Fruit fly (Drosophila melanogaster) whole organism, prepupa: ENCODE results near the gene yps.

Experiments
- CG6854 ChIP-seq: fragments of 200-800 bp; sonication (Bioruptor generic); optimal IDR thresholded peaks from 2 replicates; lab custom pipeline; 2017; ENCODE audit warnings: missing biosample characterization, mild to moderate bottlenecking, missing genetic modification characterization
- CG7368 ChIP-seq: fragments of 200-800 bp; sonication (Bioruptor generic); optimal IDR thresholded peaks from 3 replicates; lab custom pipeline; 2016; ENCODE audit warnings: missing biosample characterization, missing genetic modification characterization
- CG8632 ChIP-seq: fragments of 200-800 bp; sonication (Bioruptor generic); optimal IDR thresholded peaks from 3 replicates; lab custom pipeline; 2016; ENCODE audit warnings: missing biosample characterization, missing genetic modification characterization
- Gug ChIP-seq: fragments of 200-800 bp; sonication (Bioruptor generic); IDR thresholded peaks from 2 replicates; pipeline ENCODE4 v1.3.6; 2022; ENCODE audit warnings: missing biosample characterization, missing genetic modification characterization
- Hr39 ChIP-seq: fragments of 200-800 bp; sonication (Bioruptor generic); optimal IDR thresholded peaks from 2 replicates; lab custom pipeline; 2016; ENCODE audit warnings: missing biosample characterization, missing genetic modification characterization
- Smox ChIP-seq: fragments of 200-800 bp; sonication (Bioruptor generic); optimal IDR thresholded peaks from 3 replicates; lab custom pipeline; 2016; ENCODE audit warnings: missing biosample characterization, missing genetic modification characterization
- fkh ChIP-seq: fragments of 200-800 bp; sonication (Bioruptor generic); optimal IDR thresholded peaks from 3 replicates; lab custom pipeline; 2017; ENCODE audit warnings: missing biosample characterization, mild to moderate bottlenecking, missing genetic modification characterization, moderate library complexity

DNA sequence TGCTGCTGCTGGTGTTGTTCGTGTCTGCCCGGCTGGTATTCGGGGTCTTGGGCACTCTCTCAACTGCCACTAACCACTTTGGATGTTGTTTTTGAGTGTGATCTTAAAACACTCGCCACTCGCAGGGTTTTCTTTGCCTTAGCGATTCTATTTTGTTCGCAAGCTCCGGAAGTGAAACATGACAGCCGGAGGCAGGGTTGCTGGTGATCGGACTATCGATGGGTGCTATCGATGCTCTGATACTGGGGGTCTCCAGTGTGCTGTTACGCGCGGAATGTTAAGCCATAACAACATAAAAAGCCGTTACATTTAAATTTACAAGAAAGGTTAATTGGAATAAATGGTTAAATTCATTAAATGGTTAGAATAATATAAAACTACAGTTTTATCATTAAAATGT lies at the start of gene yps:
- TF ChIP-seq Gug (GFP tag; lab: Robert Waterston, UW) = no peak
- TF ChIP-seq CG8632 = peak; percentile 76
- peak; percentile 90 for TF ChIP-seq CG7368 (GFP tag; lab: Kevin White, UChicago)
- peak; percentile 97 for TF ChIP-seq CG6854 (GFP tag; lab: Kevin White, UChicago)
- peak; percentile 86 for TF ChIP-seq fkh (GFP tag; lab: Kevin White, UChicago)
- TF ChIP-seq Hr39 = peak; percentile 74
- peak; percentile 85 for TF ChIP-seq Smox
